Fruit fly (Drosophila melanogaster) whole organism, prepupa: Measurements from ENCODE around the gene htk.
A peak's percentile ranks its signal among the peaks of the same experiment; 100 is the strongest.

Experiments used
- CG10631 ChIP-seq: fragments of 200-800 bp; sonication (Bioruptor generic); optimal IDR thresholded peaks from 2 replicates; lab custom pipeline; 2016; ENCODE audit warnings: missing biosample characterization, missing genetic modification characterization
- CG10669 ChIP-seq: fragments of 200-800 bp; sonication (Bioruptor generic); optimal IDR thresholded peaks from 3 replicates; lab custom pipeline; 2018; ENCODE audit warnings: missing biosample characterization, mild to moderate bottlenecking, missing genetic modification characterization, moderate library complexity
- CG11294 ChIP-seq: fragments of 200-800 bp; sonication (Bioruptor generic); IDR thresholded peaks from 2 replicates; pipeline ENCODE4 v1.3.6; 2022; ENCODE audit warnings: missing biosample characterization, missing genetic modification characterization
- CG11762 ChIP-seq: fragments of 200-800 bp; sonication (Bioruptor generic); optimal IDR thresholded peaks from 3 replicates; lab custom pipeline; 2016; ENCODE audit warnings: missing biosample characterization, missing genetic modification characterization; ENCODE audit not compliant: insufficient read depth
- CG15336 ChIP-seq: fragments of 200-800 bp; sonication (Bioruptor generic); IDR thresholded peaks from 2 replicates; pipeline ENCODE4 v1.3.6; 2022; ENCODE audit warnings: missing biosample characterization, missing genetic modification characterization
- CG1621 ChIP-seq: fragments of 200-800 bp; sonication (Bioruptor generic); optimal IDR thresholded peaks from 3 replicates; lab custom pipeline; 2018; ENCODE audit warnings: missing biosample characterization, mild to moderate bottlenecking, missing genetic modification characterization
- CG16779 ChIP-seq: fragments of 200-800 bp; sonication (Bioruptor generic); optimal IDR thresholded peaks from 3 replicates; lab custom pipeline; 2017; ENCODE audit warnings: missing biosample characterization, mild to moderate bottlenecking, missing genetic modification characterization
- CG3032 ChIP-seq: fragments of 200-800 bp; optimal IDR thresholded peaks from 2 replicates; lab custom pipeline; 2019; ENCODE audit warnings: missing biosample characterization, mild to moderate bottlenecking, missing genetic modification characterization, moderate library complexity
- CG34406 ChIP-seq: fragments of 200-800 bp; sonication (Bioruptor generic); optimal IDR thresholded peaks from 3 replicates; lab custom pipeline; 2016; ENCODE audit warnings: missing biosample characterization, missing genetic modification characterization
- CG4318 ChIP-seq: fragments of 200-800 bp; sonication (Bioruptor generic); optimal IDR thresholded peaks from 3 replicates; lab custom pipeline; 2017; ENCODE audit warnings: missing biosample characterization, mild to moderate bottlenecking, missing genetic modification characterization
- CG6163 ChIP-seq: fragments of 200-800 bp; sonication (Bioruptor generic); IDR thresholded peaks from 3 replicates; pipeline ENCODE4 v1.3.6; 2022; ENCODE audit warnings: missing biosample characterization, missing genetic modification characterization
- CG6276 ChIP-seq: fragments of 200-800 bp; sonication (Bioruptor generic); optimal IDR thresholded peaks from 2 replicates; lab custom pipeline; 2017; ENCODE audit warnings: missing biosample characterization, mild to moderate bottlenecking, missing genetic modification characterization
- CG6808 ChIP-seq: fragments of 200-800 bp; sonication (Bioruptor generic); optimal IDR thresholded peaks from 3 replicates; lab custom pipeline; 2017; ENCODE audit warnings: missing biosample characterization, missing genetic modification characterization, mild to moderate bottlenecking, moderate library complexity, missing genetic modification reagents
- CG8119 ChIP-seq: fragments of 200-800 bp; sonication (Bioruptor generic); IDR thresholded peaks from 3 replicates; pipeline ENCODE4 v1.3.6; 2022; ENCODE audit warnings: missing biosample characterization, missing genetic modification characterization
- CG8319 ChIP-seq: fragments of 200-800 bp; sonication (Bioruptor generic); optimal IDR thresholded peaks from 3 replicates; lab custom pipeline; 2016; ENCODE audit warnings: missing biosample characterization, missing genetic modification characterization
- CG8632 ChIP-seq: fragments of 200-800 bp; sonication (Bioruptor generic); optimal IDR thresholded peaks from 3 replicates; lab custom pipeline; 2016; ENCODE audit warnings: missing biosample characterization, missing genetic modification characterization
- CG9139 ChIP-seq: fragments of 200-800 bp; sonication (Bioruptor generic); optimal IDR thresholded peaks from 3 replicates; lab custom pipeline; 2017; ENCODE audit warnings: missing biosample characterization, mild to moderate bottlenecking, missing genetic modification characterization
- Eip75B ChIP-seq: fragments of 200-800 bp; sonication (Bioruptor generic); optimal IDR thresholded peaks from 3 replicates; lab custom pipeline; 2016; ENCODE audit warnings: missing biosample characterization, missing genetic modification characterization
- Eip78C ChIP-seq: fragments of 200-800 bp; sonication (Bioruptor generic); peaks from one replicate; lab custom pipeline; 2016; ENCODE audit warnings: missing biosample characterization, missing genetic modification characterization
- Eip93F ChIP-seq: fragments of 200-800 bp; sonication (Bioruptor generic); optimal IDR thresholded peaks from 2 replicates; lab custom pipeline; 2016; ENCODE audit warnings: missing biosample characterization, mild to moderate bottlenecking, missing genetic modification characterization
- Ets21C ChIP-seq: fragments of 200-800 bp; sonication (Bioruptor generic); optimal IDR thresholded peaks from 3 replicates; lab custom pipeline; 2016; ENCODE audit warnings: missing biosample characterization, missing genetic modification characterization
- Ets96B ChIP-seq: fragments of 200-800 bp; optimal IDR thresholded peaks from 2 replicates; lab custom pipeline; 2019; ENCODE audit warnings: missing biosample characterization, mild to moderate bottlenecking, missing genetic modification characterization, moderate library complexity
- Gug ChIP-seq: fragments of 200-800 bp; sonication (Bioruptor generic); IDR thresholded peaks from 2 replicates; pipeline ENCODE4 v1.3.6; 2022; ENCODE audit warnings: missing biosample characterization, missing genetic modification characterization
- Hr39 ChIP-seq: fragments of 200-800 bp; sonication (Bioruptor generic); optimal IDR thresholded peaks from 2 replicates; lab custom pipeline; 2016; ENCODE audit warnings: missing biosample characterization, missing genetic modification characterization
- Hr4 ChIP-seq: fragments of 200-800 bp; sonication (Bioruptor generic); optimal IDR thresholded peaks from 3 replicates; lab custom pipeline; 2016; ENCODE audit warnings: missing biosample characterization, missing genetic modification characterization
- Lpt ChIP-seq: fragments of 200-800 bp; sonication (Bioruptor generic); optimal IDR thresholded peaks from 3 replicates; lab custom pipeline; 2016; ENCODE audit warnings: missing biosample characterization, missing genetic modification characterization
- Met ChIP-seq: fragments of 200-800 bp; sonication (Bioruptor generic); optimal IDR thresholded peaks from 3 replicates; lab custom pipeline; 2016; ENCODE audit warnings: missing biosample characterization, missing genetic modification characterization
- OdsH ChIP-seq: fragments of 200-800 bp; sonication (Bioruptor generic); optimal IDR thresholded peaks from 3 replicates; lab custom pipeline; 2016; ENCODE audit warnings: missing biosample characterization, missing genetic modification characterization
- Sox102F ChIP-seq: fragments of 200-800 bp; sonication (Bioruptor generic); optimal IDR thresholded peaks from 2 replicates; lab custom pipeline; 2016; ENCODE audit warnings: missing biosample characterization, mild to moderate bottlenecking, missing genetic modification characterization
- Sox14 ChIP-seq: fragments of 200-800 bp; sonication (Bioruptor generic); optimal IDR thresholded peaks from 3 replicates; lab custom pipeline; 2016; ENCODE audit warnings: missing biosample characterization, missing genetic modification characterization
- achi ChIP-seq: fragments of 200-800 bp; sonication (Bioruptor generic); optimal IDR thresholded peaks from 3 replicates; lab custom pipeline; 2016; ENCODE audit warnings: missing biosample characterization, missing genetic modification characterization
- dac ChIP-seq: fragments of 200-800 bp; sonication (Bioruptor generic); optimal IDR thresholded peaks from 2 replicates; lab custom pipeline; 2017; ENCODE audit warnings: missing biosample characterization, mild to moderate bottlenecking, missing genetic modification characterization
- dsx ChIP-seq: fragments of 200-800 bp; optimal IDR thresholded peaks from 3 replicates; lab custom pipeline; 2019; ENCODE audit warnings: missing biosample characterization, mild to moderate bottlenecking, missing genetic modification characterization, moderate library complexity; ENCODE audit not compliant: poor library complexity, severe bottlenecking
- eg ChIP-seq: fragments of 200-800 bp; sonication (Bioruptor generic); IDR thresholded peaks from 3 replicates; pipeline ENCODE4 v1.3.6; 2022; ENCODE audit warnings: missing biosample characterization, missing genetic modification characterization
- esn ChIP-seq: fragments of 200-800 bp; sonication (Bioruptor generic); optimal IDR thresholded peaks from 2 replicates; lab custom pipeline; 2016; ENCODE audit warnings: missing biosample characterization, mild to moderate bottlenecking, missing genetic modification characterization, moderate library complexity
- fd59A ChIP-seq: fragments of 200-800 bp; sonication (Bioruptor generic); optimal IDR thresholded peaks from 2 replicates; lab custom pipeline; 2017; ENCODE audit warnings: missing biosample characterization, mild to moderate bottlenecking, missing genetic modification characterization, missing genetic modification reagents
- lz ChIP-seq: fragments of 200-800 bp; sonication (Bioruptor generic); optimal IDR thresholded peaks from 3 replicates; lab custom pipeline; 2016; ENCODE audit warnings: missing biosample characterization, missing genetic modification characterization
- net ChIP-seq: fragments of 200-800 bp; sonication (Bioruptor generic); optimal IDR thresholded peaks from 3 replicates; lab custom pipeline; 2016; ENCODE audit warnings: missing biosample characterization, missing genetic modification characterization
- pdm3 ChIP-seq: fragments of 200-800 bp; sonication (Bioruptor generic); optimal IDR thresholded peaks from 3 replicates; lab custom pipeline; 2016; ENCODE audit warnings: missing biosample characterization, missing genetic modification characterization
- salr ChIP-seq, 2 experiments: fragments of 200-800 bp; sonication (Bioruptor generic); optimal IDR thresholded peaks; 3 replicates each; lab custom pipeline; 2016 to 2018; ENCODE audit warnings: missing biosample characterization in 2 of 2, missing genetic modification characterization in 2 of 2, mild to moderate bottlenecking in 1 of 2
- spab ChIP-seq: fragments of 200-800 bp; sonication (Bioruptor generic); optimal IDR thresholded peaks from 2 replicates; lab custom pipeline; 2017; ENCODE audit warnings: missing biosample characterization, mild to moderate bottlenecking, missing genetic modification characterization, missing genetic modification reagents
- ss ChIP-seq, 2 experiments: fragments of 200-800 bp; sonication (Bioruptor generic); optimal IDR thresholded peaks; 2 replicates in 1 of 2; 3 replicates in 1 of 2; lab custom pipeline; 2017 to 2018; ENCODE audit warnings: mild to moderate bottlenecking in 2 of 2, missing biosample characterization in 2 of 2, missing genetic modification characterization in 2 of 2, moderate library complexity in 1 of 2

The htk gene

dm6 chrX:18843229-18844033 lies at the start of gene htk (continued):
- TF ChIP-seq spab (no peak), CG8319 (GFP tag; lab: Kevin White, UChicago) (no peak), fd59A (GFP tag; lab: Kevin White, UChicago) (no peak), Ets21C (peak; percentile 20), dac (GFP tag; lab: Kevin White, UChicago) (no peak), Eip78C (peak; percentile 91), Eip75B (GFP tag; lab: Kevin White, UChicago) (no peak), CG34406 (GFP tag; lab: Kevin White, UChicago) (no peak), lz (GFP tag; lab: Kevin White, UChicago) (peak; percentile 73)

dm6 chrX:18797567-18797966 lies 45.9 kb upstream of the htk start, which contains the start of gene bnb:
bnb (minus strand) TSS chrX:18797687.
- TF ChIP-seq CG9139, result peak; percentile 3
- no peak for TF ChIP-seq CG34406 (GFP tag; lab: Kevin White, UChicago)
- peak in 1 of 2 experiments; percentile 14 for TF ChIP-seq ss (GFP tag; optimal IDR thresholded peaks at IDR 0.05; lab: Kevin White, UChicago)
- peak; percentile 27 for TF ChIP-seq Eip78C
- TF ChIP-seq Met, result no peak

- TF ChIP-seq CG15336 (no peak), Eip75B (GFP tag; lab: Kevin White, UChicago) (no peak), Hr39 (GFP tag; lab: Kevin White, UChicago) (no peak), CG11294 (GFP tag; lab: Robert Waterston, UW) (no peak), Hr4 (GFP tag; lab: Kevin White, UChicago) (no peak), CG11762 (no peak), lz (GFP tag; lab: Kevin White, UChicago) (no peak), Lpt (GFP tag; lab: Kevin White, UChicago) (no peak)
These were observed 44.1 kb upstream of the htk start for dm6 chrX:18799307-18799855.

dm6 chrX:18800167-18800566 lies 43.3 kb upstream of the htk start:
- peak; percentile 67 for TF ChIP-seq CG10631 (GFP tag; lab: Kevin White, UChicago)
- no peak for TF ChIP-seq esn (GFP tag; lab: Kevin White, UChicago)
- TF ChIP-seq lz (GFP tag; lab: Kevin White, UChicago), result no peak
- peak; percentile 34 for TF ChIP-seq CG6276 (GFP tag; lab: Kevin White, UChicago)
- no peak for TF ChIP-seq Sox102F (GFP tag; lab: Kevin White, UChicago)
- TF ChIP-seq salr (GFP tag; optimal IDR thresholded peaks at IDR 0.05; lab: Kevin White, UChicago), result peak; percentile 17 to 52
- TF ChIP-seq CG8119 (GFP tag; lab: Robert Waterston, UW), result peak; percentile 65
- peak; percentile 36 for TF ChIP-seq dsx (GFP tag; lab: Kevin White, UChicago)
- peak; percentile 20 for TF ChIP-seq net (GFP tag; lab: Kevin White, UChicago)
- TF ChIP-seq pdm3 (GFP tag; lab: Kevin White, UChicago), result peak; percentile 37
- TF ChIP-seq CG11762, result no peak
- TF ChIP-seq Ets96B (tag; lab: Kevin White, UChicago), result peak; percentile 49
- TF ChIP-seq CG6163 (GFP tag; lab: Robert Waterston, UW), result peak; percentile 30; the same call in 1 of the 3 replicates
- no peak for TF ChIP-seq CG4318
- TF ChIP-seq Eip78C, result peak; percentile 76
- TF ChIP-seq Eip93F (GFP tag; lab: Kevin White, UChicago), result no peak
- TF ChIP-seq Hr39 (GFP tag; lab: Kevin White, UChicago), result no peak
- peak; percentile 38 for TF ChIP-seq CG10669
- TF ChIP-seq CG6808 (GFP tag; lab: Kevin White, UChicago), result peak; percentile 46
- peak; percentile 51 for TF ChIP-seq Eip75B (GFP tag; lab: Kevin White, UChicago)
- 0 out of 2 replicates have a peak, but pooled peaks have one; percentile 21 for TF ChIP-seq Gug (GFP tag; lab: Robert Waterston, UW)
- TF ChIP-seq CG8632 (GFP tag; lab: Kevin White, UChicago), result no peak
- TF ChIP-seq eg (GFP tag; lab: Robert Waterston, UW), result 0 out of 3 replicates have a peak, but pooled peaks have one; percentile 17
- TF ChIP-seq CG16779 (tag; lab: Kevin White, UChicago), result no peak
- peak; percentile 42 for TF ChIP-seq fd59A (GFP tag; lab: Kevin White, UChicago)
- no peak for TF ChIP-seq OdsH
- peak; percentile 11 for TF ChIP-seq CG1621 (tag; lab: Kevin White, UChicago)
- TF ChIP-seq achi (GFP tag; lab: Kevin White, UChicago), result peak; percentile 51
- TF ChIP-seq CG15336, result peak; percentile 60
- peak; percentile 56 for TF ChIP-seq Sox14 (GFP tag; lab: Kevin White, UChicago)
- peak; percentile 63 for TF ChIP-seq CG3032
